Worm (Caenorhabditis elegans) whole organism, L4 larva: ENCODE measurements around the gene F28H7.3.

Experiments
- D1046.2 ChIP-seq: fragments of 200-800 bp; sonication (Bioruptor generic); IDR thresholded peaks from 2 replicates; pipeline ENCODE4 v1.3.6; 2022; ENCODE audit warnings: missing genetic modification characterization, missing compliant biosample characterization
- F10B5.3 ChIP-seq: sonication (generic microtip); optimal IDR thresholded peaks from 2 replicates; lab custom pipeline; 2016; ENCODE audit warnings: mild to moderate bottlenecking, missing genetic modification characterization, missing compliant biosample characterization
- F37D6.2 ChIP-seq: sonication (generic microtip); optimal IDR thresholded peaks from 2 replicates; lab custom pipeline; 2016; ENCODE audit warnings: mild to moderate bottlenecking, missing genetic modification characterization, missing compliant biosample characterization
- T20F7.1 ChIP-seq: fragments of 200-800 bp; sonication (Bioruptor generic); optimal IDR thresholded peaks from 2 replicates; lab custom pipeline; 2018; ENCODE audit warnings: mild to moderate bottlenecking, missing genetic modification characterization, missing compliant biosample characterization
- T26A8.4 ChIP-seq: fragments of 200-800 bp; sonication (Bioruptor generic); IDR thresholded peaks from 2 replicates; pipeline ENCODE4 v1.3.6; 2022; ENCODE audit warnings: missing genetic modification characterization, missing compliant biosample characterization
- Y105C5A.15 ChIP-seq: fragments of 200-800 bp; sonication (Bioruptor generic); IDR thresholded peaks from 2 replicates; pipeline ENCODE4 v1.3.6; 2022; ENCODE audit warnings: missing genetic modification characterization, missing compliant biosample characterization
- Y5F2A.4 ChIP-seq: fragments of 200-800 bp; sonication (Bioruptor generic); optimal IDR thresholded peaks from 2 replicates; lab custom pipeline; 2018; ENCODE audit warnings: mild to moderate bottlenecking, missing genetic modification characterization, missing compliant biosample characterization
- aly-2 ChIP-seq: sonication (generic microtip); optimal IDR thresholded peaks from 2 replicates; lab custom pipeline; 2018; ENCODE audit warnings: missing biosample characterization, missing genetic modification characterization
- ama-1 ChIP-seq: fragments of 150-350 bp; optimal IDR thresholded peaks from 2 replicates; lab custom pipeline; 2014; ENCODE audit warnings: inconsistent platforms, mixed read lengths
- arid-1 ChIP-seq: fragments of 200-800 bp; sonication (Bioruptor generic); conservative IDR thresholded peaks from 2 replicates; pipeline ENCODE4 v1.3.6; 2022; ENCODE audit warnings: missing genetic modification reagents, missing genetic modification characterization, missing compliant biosample characterization
- ceh-20 ChIP-seq: fragments of 200-800 bp; sonication (Bioruptor generic); IDR thresholded peaks from 2 replicates; pipeline ENCODE4 v1.3.6; 2022; ENCODE audit warnings: missing genetic modification reagents, missing genetic modification characterization, missing compliant biosample characterization
- daf-12 ChIP-seq: fragments of 150-350 bp; optimal IDR thresholded peaks from 2 replicates; lab custom pipeline; 2014; ENCODE audit warnings: missing biosample characterization, missing genetic modification reagents, missing genetic modification characterization
- daf-16 ChIP-seq, 3 experiments: sonication (generic microtip); optimal IDR thresholded peaks; 2 replicates each; lab custom pipeline; 2016 to 2017; ENCODE audit warnings: missing genetic modification characterization in 3 of 3, missing genetic modification reagents in 3 of 3, mild to moderate bottlenecking in 2 of 3, missing compliant biosample characterization in 2 of 3, missing biosample characterization in 1 of 3, moderate library complexity in 1 of 3
- daf-8 ChIP-seq: fragments of 200-800 bp; sonication (Bioruptor generic); IDR thresholded peaks from 2 replicates; pipeline ENCODE4 v1.3.6; 2022; ENCODE audit warnings: missing genetic modification characterization, missing compliant biosample characterization
- dpl-1 ChIP-seq: fragments of 150-350 bp; optimal IDR thresholded peaks from 2 replicates; lab custom pipeline; 2014; ENCODE audit warnings: missing biosample characterization, missing genetic modification reagents, missing genetic modification characterization
- duxl-1 ChIP-seq: sonication (generic microtip); optimal IDR thresholded peaks from 2 replicates; lab custom pipeline; 2016; ENCODE audit warnings: mild to moderate bottlenecking, missing genetic modification characterization, moderate library complexity, missing compliant biosample characterization; ENCODE audit not compliant: poor library complexity
- dve-1 ChIP-seq: sonication (generic microtip); optimal IDR thresholded peaks from 2 replicates; lab custom pipeline; 2017; ENCODE audit warnings: antibody characterized with exemption, mild to moderate bottlenecking, missing genetic modification characterization, missing compliant biosample characterization; ENCODE audit not compliant: insufficient read depth
- egl-43 ChIP-seq: fragments of 200-800 bp; sonication (Bioruptor generic); IDR thresholded peaks from 2 replicates; pipeline ENCODE4 v1.3.6; 2022; ENCODE audit warnings: missing genetic modification reagents, missing genetic modification characterization, missing compliant biosample characterization
- fkh-10 ChIP-seq: fragments of 150-350 bp; optimal IDR thresholded peaks from 2 replicates; lab custom pipeline; 2014; ENCODE audit warnings: missing biosample characterization, missing genetic modification reagents, missing genetic modification characterization
- gei-8 ChIP-seq: fragments of 200-800 bp; sonication (Bioruptor generic); optimal IDR thresholded peaks from 2 replicates; lab custom pipeline; 2018; ENCODE audit warnings: mild to moderate bottlenecking, missing genetic modification characterization, missing compliant biosample characterization
- hif-1 ChIP-seq, 2 experiments: sonication (generic microtip); optimal IDR thresholded peaks; 2 replicates each; lab custom pipeline; 2016 to 2017; ENCODE audit warnings: missing compliant biosample characterization in 2 of 2, missing genetic modification characterization in 2 of 2, missing genetic modification reagents in 2 of 2, missing genotype in 2 of 2, mild to moderate bottlenecking in 1 of 2
- hlh-11 ChIP-seq: fragments of 200-800 bp; sonication (Bioruptor generic); optimal IDR thresholded peaks from 2 replicates; lab custom pipeline; 2018; ENCODE audit warnings: mild to moderate bottlenecking, missing genetic modification characterization, missing compliant biosample characterization
- hlh-30 ChIP-seq: sonication (generic microtip); optimal IDR thresholded peaks from 2 replicates; lab custom pipeline; 2017; ENCODE audit warnings: antibody characterized with exemption, mild to moderate bottlenecking, missing genetic modification characterization, missing compliant biosample characterization; ENCODE audit not compliant: insufficient read depth
- hmg-1.1 ChIP-seq: fragments of 200-800 bp; sonication (Bioruptor generic); IDR thresholded peaks from 2 replicates; pipeline ENCODE4 v1.3.6; 2022; ENCODE audit warnings: missing genetic modification reagents, missing genetic modification characterization, missing compliant biosample characterization
- lim-7 ChIP-seq: fragments of 200-800 bp; sonication (Bioruptor generic); IDR thresholded peaks from 2 replicates; pipeline ENCODE4 v1.3.6; 2022; ENCODE audit warnings: missing genetic modification characterization, missing compliant biosample characterization
- lsy-2 ChIP-seq, 2 experiments: fragments of 150-350 bp in 1 of 2; sonication (generic microtip) in 1 of 2; optimal IDR thresholded peaks; 2 replicates each; lab custom pipeline; 2014 to 2017; ENCODE audit warnings: missing biosample characterization in 2 of 2, missing genetic modification characterization in 2 of 2
- madf-5 ChIP-seq, 2 experiments: fragments of 200-800 bp; sonication (Bioruptor generic); IDR thresholded peaks; 2 replicates each; pipeline ENCODE4 v1.3.6; 2022; ENCODE audit warnings: missing compliant biosample characterization in 2 of 2, missing genetic modification characterization in 2 of 2
- mdl-1 ChIP-seq, 2 experiments: fragments of 150-350 bp in 1 of 2; sonication (generic microtip) in 1 of 2; optimal IDR thresholded peaks; 2 replicates each; lab custom pipeline; 2014 to 2017; ENCODE audit warnings: missing biosample characterization in 2 of 2, missing genetic modification characterization in 2 of 2
- nhr-10 ChIP-seq: fragments of 150-350 bp; optimal IDR thresholded peaks from 2 replicates; lab custom pipeline; 2014; ENCODE audit warnings: missing biosample characterization, missing genetic modification characterization
- nhr-11 ChIP-seq: fragments of 150-350 bp; optimal IDR thresholded peaks from 2 replicates; lab custom pipeline; 2014; ENCODE audit warnings: missing biosample characterization, missing genetic modification characterization
- nhr-111 ChIP-seq: fragments of 200-800 bp; sonication (Bioruptor generic); optimal IDR thresholded peaks from 2 replicates; lab custom pipeline; 2018; ENCODE audit warnings: mild to moderate bottlenecking, missing genetic modification characterization, missing compliant biosample characterization
- nhr-28 ChIP-seq: fragments of 150-350 bp; optimal IDR thresholded peaks from 2 replicates; lab custom pipeline; 2014; ENCODE audit warnings: missing biosample characterization, missing genetic modification characterization
- nhr-41 ChIP-seq: fragments of 200-800 bp; sonication (Bioruptor generic); IDR thresholded peaks from 2 replicates; pipeline ENCODE4 v1.3.6; 2022; ENCODE audit warnings: missing genetic modification reagents, missing genetic modification characterization, missing compliant biosample characterization
- nhr-42 ChIP-seq: fragments of 200-800 bp; sonication (Bioruptor generic); IDR thresholded peaks from 2 replicates; pipeline ENCODE4 v1.3.6; 2022; ENCODE audit warnings: missing genetic modification characterization, missing compliant biosample characterization
- nhr-77 ChIP-seq: fragments of 150-350 bp; optimal IDR thresholded peaks from 2 replicates; lab custom pipeline; 2014; ENCODE audit warnings: missing biosample characterization, missing genetic modification characterization
- pqm-1 ChIP-seq: sonication (generic microtip); optimal IDR thresholded peaks from 2 replicates; lab custom pipeline; 2017; ENCODE audit warnings: missing biosample characterization, missing genetic modification characterization
- rbr-2 ChIP-seq: sonication (generic microtip); optimal IDR thresholded peaks from 2 replicates; lab custom pipeline; 2016; ENCODE audit warnings: missing genotype, missing genetic modification characterization, missing compliant biosample characterization
- sdz-12 ChIP-seq: fragments of 200-800 bp; sonication (Bioruptor generic); optimal IDR thresholded peaks from 2 replicates; lab custom pipeline; 2018; ENCODE audit warnings: mild to moderate bottlenecking, missing genetic modification characterization, missing compliant biosample characterization
- snpc-1.2 ChIP-seq: fragments of 200-800 bp; sonication (Bioruptor generic); IDR thresholded peaks from 2 replicates; pipeline ENCODE4 v1.3.6; 2022; ENCODE audit warnings: missing genetic modification reagents, missing genetic modification characterization, missing compliant biosample characterization
- spr-1 ChIP-seq: sonication (generic microtip); optimal IDR thresholded peaks from 2 replicates; lab custom pipeline; 2016; ENCODE audit warnings: mild to moderate bottlenecking, missing genetic modification characterization, missing compliant biosample characterization
- unc-62 ChIP-seq, 3 experiments: fragments of 150-350 bp in 1 of 3; sonication (generic microtip); optimal IDR thresholded peaks in 2 of 3; peaks in 1 of 3; 1 replicate in 1 of 3; 2 replicates in 2 of 3; lab custom pipeline; 2014 to 2017; ENCODE audit warnings: missing biosample characterization in 3 of 3, missing genetic modification characterization in 3 of 3, missing genetic modification reagents in 3 of 3, missing genotype in 1 of 3
- zag-1 ChIP-seq: fragments of 150-350 bp; optimal IDR thresholded peaks from 2 replicates; lab custom pipeline; 2014; ENCODE audit warnings: missing biosample characterization, missing genetic modification characterization
- zfp-2 ChIP-seq: sonication (generic microtip); optimal IDR thresholded peaks from 2 replicates; lab custom pipeline; 2016; ENCODE audit warnings: mild to moderate bottlenecking, missing genetic modification characterization, missing compliant biosample characterization
- zip-11 ChIP-seq: fragments of 200-800 bp; sonication (Bioruptor generic); IDR thresholded peaks from 2 replicates; pipeline ENCODE4 v1.3.6; 2022; ENCODE audit warnings: missing genetic modification characterization, missing compliant biosample characterization
- zip-2 ChIP-seq: fragments of 150-350 bp; optimal IDR thresholded peaks from 2 replicates; lab custom pipeline; 2014; ENCODE audit warnings: missing biosample characterization, missing genetic modification characterization
- ztf-11 ChIP-seq: fragments of 150-350 bp; optimal IDR thresholded peaks from 2 replicates; lab custom pipeline; 2014; ENCODE audit warnings: missing biosample characterization, missing genetic modification characterization
- ztf-7 ChIP-seq: fragments of 150-350 bp; optimal IDR thresholded peaks from 2 replicates; lab custom pipeline; 2014; ENCODE audit warnings: missing biosample characterization, missing genetic modification characterization

Gene F28H7.3

DNA sequence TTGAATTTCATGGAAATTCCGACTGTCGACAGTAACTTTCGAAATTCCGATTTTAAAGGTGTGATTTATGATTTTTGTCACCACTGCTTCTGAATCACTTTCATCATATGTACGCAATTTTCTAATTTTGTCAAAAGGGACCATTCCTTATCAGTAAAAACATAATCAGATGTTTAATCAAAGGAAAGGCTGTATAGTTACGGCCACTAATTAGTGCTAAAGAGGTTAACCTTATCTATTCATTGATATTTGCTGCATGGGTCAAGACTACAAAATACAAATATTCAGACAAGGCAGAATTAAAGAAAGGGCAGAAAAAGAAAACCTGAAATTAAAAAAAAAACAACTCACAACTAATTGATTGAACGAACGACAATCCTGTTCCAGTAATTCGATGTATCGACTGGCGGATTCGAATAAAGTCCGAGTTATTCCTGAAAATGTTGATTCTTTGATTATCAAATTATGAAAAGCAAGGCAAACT is 18.6 kb downstream of the F28H7.3 start, which contains the start of gene T28B11.1:
T28B11.1 (minus strand) TSS at position 434 of the 484 bp plus-strand sequence.
- TF ChIP-seq lim-7 (no peak), spr-1 (tag; lab: Kevin White, UChicago) (no peak), dve-1 (tag; lab: Kevin White, UChicago) (peak; percentile 48), Y105C5A.15 (GFP tag; lab: Robert Waterston, UW) (no peak), pqm-1 (tag; lab: Kevin White, UChicago) (peak; percentile 61), nhr-28 (tag; lab: Kevin White, UChicago) (peak; percentile 58), ztf-7 (tag; lab: Kevin White, UChicago) (peak; percentile 27)

DNA sequence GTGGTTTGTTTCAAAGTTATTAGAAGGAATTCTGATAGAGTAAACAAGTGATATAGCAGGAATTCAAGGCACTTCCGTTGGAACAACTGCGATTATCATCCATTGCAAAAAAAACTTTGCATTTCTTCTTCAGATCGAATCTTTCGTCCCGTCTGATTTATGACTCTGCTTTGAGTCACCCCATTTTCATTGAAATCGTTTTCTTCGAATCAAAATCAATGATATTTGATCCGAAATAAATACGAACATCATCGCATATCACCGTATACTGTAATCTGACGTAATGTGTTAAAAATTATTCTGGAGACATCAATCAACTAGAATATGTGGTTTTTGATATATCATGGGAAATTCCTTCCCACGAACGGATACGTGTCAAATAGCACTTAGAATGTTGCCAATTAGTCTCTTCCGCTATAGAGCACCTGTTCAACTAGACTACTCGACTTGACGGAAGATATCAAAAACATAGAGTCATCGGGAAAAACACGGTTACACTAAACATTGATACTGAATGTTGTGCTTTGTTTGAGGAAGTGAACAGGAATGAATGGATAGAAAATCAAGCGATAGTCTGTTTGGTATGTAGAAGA is 19.7 kb downstream of the F28H7.3 start:
- TF ChIP-seq D1046.2 (GFP tag; lab: Robert Waterston, UW), result no peak
- peak in 1 of 2 experiments; percentile 1 for TF ChIP-seq lsy-2 (tag; optimal IDR thresholded peaks at IDR 0.05; lab: Kevin White, UChicago)
- no peak for TF ChIP-seq spr-1 (tag; lab: Kevin White, UChicago)
- no peak for TF ChIP-seq rbr-2 (tag; lab: Kevin White, UChicago)
- TF ChIP-seq T26A8.4, result no peak
- no peak for TF ChIP-seq Y5F2A.4 (GFP tag; lab: Kevin White, UChicago)
- no peak for TF ChIP-seq madf-5 (GFP tag; IDR thresholded peaks at IDR 0.05; lab: Robert Waterston, UW)
- no peak for TF ChIP-seq T20F7.1 (GFP tag; lab: Kevin White, UChicago)
- TF ChIP-seq daf-16 (GFP tag; optimal IDR thresholded peaks at IDR 0.05; lab: Kevin White, UChicago), result peak in 1 of 2 experiments; percentile 45
- no peak for TF ChIP-seq daf-16 (tag; optimal IDR thresholded peaks at IDR 0.05; lab: Kevin White, UChicago)
- TF ChIP-seq ztf-11, result no peak
- no peak for TF ChIP-seq zip-2 (tag; lab: Kevin White, UChicago)
- TF ChIP-seq daf-12 (tag; lab: Kevin White, UChicago), result no peak
- TF ChIP-seq F10B5.3 (tag; lab: Kevin White, UChicago), result no peak
- no peak for TF ChIP-seq aly-2 (tag; lab: Kevin White, UChicago)
- TF ChIP-seq zfp-2, result no peak
- TF ChIP-seq hlh-30, result no peak
- TF ChIP-seq nhr-77, result no peak
- TF ChIP-seq hlh-11 (tag; lab: Kevin White, UChicago), result peak; percentile 5
- TF ChIP-seq mdl-1 (tag; optimal IDR thresholded peaks at IDR 0.05; lab: Kevin White, UChicago), result peak in 1 of 2 experiments; percentile 1
- peak; percentile 89 for TF ChIP-seq nhr-11 (tag; lab: Kevin White, UChicago)
- TF ChIP-seq hif-1 (tag; optimal IDR thresholded peaks at IDR 0.05; lab: Kevin White, UChicago), result peak in 1 of 2 experiments; percentile 56
- no peak for TF ChIP-seq ama-1 (lab: Kevin White, UChicago)
- TF ChIP-seq hmg-1.1 (GFP tag; lab: Robert Waterston, UW), result no peak
- no peak for TF ChIP-seq arid-1
- TF ChIP-seq nhr-41 (GFP tag; lab: Robert Waterston, UW), result no peak
- no peak for TF ChIP-seq gei-8 (GFP tag; lab: Kevin White, UChicago)
- peak in 1 of 2 experiments; percentile 88 for TF ChIP-seq unc-62 (GFP tag; optimal IDR thresholded peaks at IDR 0.05 in 1 of 2; lab: Kevin White, UChicago)
- no peak for TF ChIP-seq unc-62 (tag; optimal IDR thresholded peaks at IDR 0.05; lab: Kevin White, UChicago)
- TF ChIP-seq snpc-1.2, result no peak
- TF ChIP-seq nhr-28 (tag; lab: Kevin White, UChicago), result peak; percentile 87
- no peak for TF ChIP-seq lim-7
- no peak for TF ChIP-seq nhr-10
- TF ChIP-seq sdz-12 (GFP tag; lab: Kevin White, UChicago), result no peak
- no peak for TF ChIP-seq F37D6.2 (tag; lab: Kevin White, UChicago)
- TF ChIP-seq egl-43, result no peak
- TF ChIP-seq zag-1 (tag; lab: Kevin White, UChicago), result no peak
- TF ChIP-seq daf-8 (GFP tag; lab: Robert Waterston, UW), result no peak
- no peak for TF ChIP-seq fkh-10 (GFP tag; lab: Kevin White, UChicago)
- no peak for TF ChIP-seq duxl-1
- no peak for TF ChIP-seq nhr-42
- TF ChIP-seq dpl-1 (GFP tag; lab: Kevin White, UChicago), result no peak
- TF ChIP-seq nhr-111 (GFP tag; lab: Kevin White, UChicago), result no peak
- TF ChIP-seq ceh-20 (GFP tag; lab: Robert Waterston, UW), result no peak
- no peak for TF ChIP-seq zip-11 (GFP tag; lab: Robert Waterston, UW)
